Worm (Caenorhabditis elegans): ENCODE measurements around the gene plp-1.

The plp-1 gene

ce11 chrIV:7663006-7663405, 29.8 kb downstream of the plp-1 start:
- TF ChIP-seq nhr-85 (tag) (no peak), ces-1 (GFP tag; optimal IDR thresholded peaks at IDR 0.05) (no peak), rnt-1 (tag; optimal IDR thresholded peaks at IDR 0.05) (peak; percentile 19), tbx-2 (tag; optimal IDR thresholded peaks at IDR 0.05) (peak; percentile 3), tlp-1 (tag; optimal IDR thresholded peaks at IDR 0.05) (no peak), vab-15 (tag; optimal IDR thresholded peaks at IDR 0.05) (no peak), mab-9 (GFP tag; IDR thresholded peaks at IDR 0.05) (peak; percentile 6; the same call in 1 of the 2 replicates), pqm-1 (tag; optimal IDR thresholded peaks at IDR 0.05) (no peak), unc-98 (GFP tag; IDR thresholded peaks at IDR 0.05) (no peak), zip-4 (GFP tag; optimal IDR thresholded peaks at IDR 0.05) (no peak), dsc-1 (tag; optimal IDR thresholded peaks at IDR 0.05) (no peak), nhr-47 (tag; optimal IDR thresholded peaks at IDR 0.05) (no peak), lin-14 (GFP tag; optimal IDR thresholded peaks at IDR 0.05) (peak; percentile 79), F16B12.6 (tag; optimal IDR thresholded peaks at IDR 0.05) (no peak), ceh-82 (tag; optimal IDR thresholded peaks at IDR 0.05) (peak in 1 of 3 experiments; percentile 19), sptf-1 (tag; optimal IDR thresholded peaks at IDR 0.05) (no peak), swsn-7 (tag; optimal IDR thresholded peaks at IDR 0.05) (peak; percentile 24)

- no peak for TF ChIP-seq ceh-88 (GFP tag; IDR thresholded peaks at IDR 0.05)
- no peak for TF ChIP-seq mef-2 (tag; optimal IDR thresholded peaks at IDR 0.05)
- no peak for TF ChIP-seq dpl-1 (GFP tag; optimal IDR thresholded peaks at IDR 0.05)
- no peak for TF ChIP-seq jun-1 (tag; optimal IDR thresholded peaks at IDR 0.05)
- no peak for TF ChIP-seq unc-62 (GFP tag; optimal IDR thresholded peaks at IDR 0.05)
- no peak for TF ChIP-seq lin-13 (GFP tag; optimal IDR thresholded peaks at IDR 0.05)
- TF ChIP-seq zag-1 (tag; optimal IDR thresholded peaks at IDR 0.05) = no peak
- TF ChIP-seq fkh-10 (GFP tag; optimal IDR thresholded peaks at IDR 0.05) = no peak
- TF ChIP-seq aha-1 (tag; optimal IDR thresholded peaks at IDR 0.05) = no peak
- TF ChIP-seq C34B4.2 (tag; optimal IDR thresholded peaks at IDR 0.05) = no peak
- no peak for TF ChIP-seq nhr-12 (tag; optimal IDR thresholded peaks at IDR 0.05)
- no peak for TF ChIP-seq snu-23 (GFP tag; optimal IDR thresholded peaks at IDR 0.05)
- no peak for TF ChIP-seq nhr-20 (tag; optimal IDR thresholded peaks at IDR 0.05)
- TF ChIP-seq nhr-77 (tag; optimal IDR thresholded peaks at IDR 0.05) = no peak
Measured at ce11 chrIV:7672872-7673271, 39.7 kb downstream of the plp-1 start, which contains the start of gene C08G9.2. C08G9.2 (minus strand) TSS chrIV:7672972.

- TF ChIP-seq lin-14 (GFP tag; optimal IDR thresholded peaks at IDR 0.05) (peak; percentile 29), pax-3 (tag; optimal IDR thresholded peaks at IDR 0.05) (no peak), vab-15 (tag; optimal IDR thresholded peaks at IDR 0.05) (no peak), lin-15B (tag; optimal IDR thresholded peaks at IDR 0.05) (no peak)
Measured at ce11 chrIV:7674874-7675273, 41.7 kb downstream of the plp-1 start, which contains the start of gene itr-1. itr-1 (plus strand) TSS chrIV:7675174.

ce11 chrIV:7679120-7679519, 46.0 kb downstream of the plp-1 start:
- TF ChIP-seq nhr-47 (tag; optimal IDR thresholded peaks at IDR 0.05) (no peak), jun-1 (tag; optimal IDR thresholded peaks at IDR 0.05) (no peak), efl-1 (optimal IDR thresholded peaks at IDR 0.05) (no peak), efl-1 (GFP tag; optimal IDR thresholded peaks at IDR 0.05 in 1 of 2) (peak in 1 of 2 experiments; percentile 10), lin-14 (GFP tag; optimal IDR thresholded peaks at IDR 0.05) (peak; percentile 23), blmp-1 (tag; optimal IDR thresholded peaks at IDR 0.05) (peak; percentile 48), elt-2 (tag; optimal IDR thresholded peaks at IDR 0.05) (peak; percentile 71), xbp-1 (tag; optimal IDR thresholded peaks at IDR 0.05) (no peak), alr-1 (tag; optimal IDR thresholded peaks at IDR 0.05; ENCODE audit: borderline replicate concordance) (no peak), nhr-20 (tag; optimal IDR thresholded peaks at IDR 0.05) (peak; percentile 3), lin-35 (GFP tag; optimal IDR thresholded peaks at IDR 0.05) (no peak), tbx-2 (tag; optimal IDR thresholded peaks at IDR 0.05) (no peak), swsn-7 (tag; optimal IDR thresholded peaks at IDR 0.05) (no peak), pqm-1 (tag; optimal IDR thresholded peaks at IDR 0.05) (no peak), ztf-11 (tag; optimal IDR thresholded peaks at IDR 0.05) (no peak), vab-15 (tag; optimal IDR thresholded peaks at IDR 0.05) (no peak), egl-27 (tag; optimal IDR thresholded peaks at IDR 0.05) (no peak), sptf-1 (tag; optimal IDR thresholded peaks at IDR 0.05) (no peak), nhr-90 (tag; optimal IDR thresholded peaks at IDR 0.05; ENCODE audit: poor library complexity) (no peak)
